Fruit fly (Drosophila melanogaster) whole organism, embryonic: Measurements from ENCODE around the gene CG4017.
A peak's percentile ranks its signal among the peaks of the same experiment; 100 is the strongest.

Source experiments
- B-H1 ChIP-seq: fragments of 200-800 bp; sonication (Bioruptor generic); IDR thresholded peaks from 3 replicates; pipeline ENCODE4 v1.3.6; 2022; ENCODE audit warnings: missing biosample characterization, missing genetic modification characterization
- CG10462 ChIP-seq: fragments of 200-800 bp; sonication (Bioruptor generic); optimal IDR thresholded peaks from 2 replicates; lab custom pipeline; 2016; ENCODE audit warnings: missing biosample characterization, missing genetic modification characterization
- CG10565 ChIP-seq: fragments of 200-800 bp; sonication (Bioruptor generic); optimal IDR thresholded peaks from 3 replicates; lab custom pipeline; 2016; ENCODE audit warnings: missing biosample characterization, mild to moderate bottlenecking, missing genetic modification characterization
- CG11093 ChIP-seq: fragments of 200-800 bp; sonication (Bioruptor generic); IDR thresholded peaks from 3 replicates; pipeline ENCODE4 v1.3.6; 2022; ENCODE audit warnings: missing biosample characterization, missing genetic modification characterization
- CG14014 ChIP-seq: fragments of 200-800 bp; sonication (Bioruptor generic); IDR thresholded peaks from 2 replicates; pipeline ENCODE4 v1.3.6; 2022; ENCODE audit warnings: missing biosample characterization, missing genetic modification characterization
- CG14441 ChIP-seq: fragments of 200-800 bp; sonication (Bioruptor generic); IDR thresholded peaks from 2 replicates; pipeline ENCODE4 v1.3.6; 2022; ENCODE audit warnings: missing biosample characterization, missing genetic modification characterization
- CG15601 ChIP-seq: fragments of 200-800 bp; sonication (Bioruptor generic); optimal IDR thresholded peaks from 3 replicates; lab custom pipeline; 2019; ENCODE audit warnings: missing biosample characterization, mild to moderate bottlenecking, missing genetic modification characterization, moderate library complexity
- CG17186 ChIP-seq: fragments of 200-800 bp; sonication (Bioruptor generic); optimal IDR thresholded peaks from 3 replicates; lab custom pipeline; 2017; ENCODE audit warnings: missing biosample characterization, missing genetic modification reagents, missing genetic modification characterization
- CG1792 ChIP-seq: fragments of 200-800 bp; sonication (Bioruptor generic); optimal IDR thresholded peaks from 2 replicates; lab custom pipeline; 2016; ENCODE audit warnings: missing biosample characterization, missing genetic modification characterization
- CG18764 ChIP-seq: fragments of 200-800 bp; sonication (Bioruptor generic); optimal IDR thresholded peaks from 3 replicates; lab custom pipeline; 2016; ENCODE audit warnings: missing biosample characterization, missing genetic modification characterization
- CG2889 ChIP-seq: fragments of 200-800 bp; sonication (Bioruptor generic); IDR thresholded peaks from 3 replicates; pipeline ENCODE4 v1.3.6; 2022; ENCODE audit warnings: missing biosample characterization, missing genetic modification characterization
- CG31388 ChIP-seq: fragments of 200-800 bp; sonication (Bioruptor generic); optimal IDR thresholded peaks from 2 replicates; lab custom pipeline; 2016; ENCODE audit warnings: missing biosample characterization, missing genetic modification characterization
- CG34376 ChIP-seq: fragments of 200-800 bp; sonication (Bioruptor generic); optimal IDR thresholded peaks from 2 replicates; lab custom pipeline; 2018; ENCODE audit warnings: missing biosample characterization, mild to moderate bottlenecking, missing genetic modification characterization
- CG6175 ChIP-seq: fragments of 200-800 bp; sonication (Bioruptor generic); IDR thresholded peaks from 3 replicates; pipeline ENCODE4 v1.3.6; 2022; ENCODE audit warnings: missing biosample characterization, missing genetic modification characterization
- CG7839 ChIP-seq: fragments of 200-800 bp; sonication (Bioruptor generic); optimal IDR thresholded peaks from 3 replicates; lab custom pipeline; 2018; ENCODE audit warnings: missing biosample characterization, mild to moderate bottlenecking, missing genetic modification characterization, moderate library complexity
- CG7987 ChIP-seq: fragments of 200-800 bp; sonication (Bioruptor generic); optimal IDR thresholded peaks from 2 replicates; lab custom pipeline; 2018; ENCODE audit warnings: missing biosample characterization, mild to moderate bottlenecking, missing genetic modification characterization, moderate library complexity
- CG8281 ChIP-seq: fragments of 200-800 bp; sonication (Bioruptor generic); optimal IDR thresholded peaks from 2 replicates; lab custom pipeline; 2018; ENCODE audit warnings: missing biosample characterization, mild to moderate bottlenecking, missing genetic modification characterization, moderate library complexity
- CG9215 ChIP-seq: fragments of 200-800 bp; sonication (Bioruptor generic); IDR thresholded peaks from 2 replicates; pipeline ENCODE4 v1.3.6; 2022; ENCODE audit warnings: missing biosample characterization, missing genetic modification characterization
- CG9817 ChIP-seq: fragments of 200-800 bp; sonication (Bioruptor generic); optimal IDR thresholded peaks from 2 replicates; lab custom pipeline; 2018; ENCODE audit warnings: missing biosample characterization, mild to moderate bottlenecking, missing genetic modification characterization, moderate library complexity
- Dad ChIP-seq: fragments of 200-800 bp; sonication (Bioruptor generic); optimal IDR thresholded peaks from 3 replicates; lab custom pipeline; 2016; ENCODE audit warnings: missing biosample characterization, missing genetic modification characterization
- Deaf1 ChIP-seq: fragments of 200-800 bp; optimal IDR thresholded peaks from 3 replicates; lab custom pipeline; 2019; ENCODE audit warnings: missing biosample characterization, mild to moderate bottlenecking, missing genetic modification characterization, moderate library complexity
- Dip2 ChIP-seq: fragments of 200-800 bp; sonication (Bioruptor generic); IDR thresholded peaks from 2 replicates; pipeline ENCODE4 v1.3.6; 2022; ENCODE audit warnings: missing biosample characterization, missing genetic modification characterization
- Dll ChIP-seq: fragments of 200-800 bp; sonication (Bioruptor generic); IDR thresholded peaks from 4 replicates; pipeline ENCODE4 v1.3.6; 2022; ENCODE audit warnings: missing biosample characterization, missing genetic modification characterization; ENCODE audit not compliant: partially characterized antibody
- Elba2 ChIP-seq: fragments of 200-800 bp; sonication (Bioruptor generic); optimal IDR thresholded peaks from 3 replicates; lab custom pipeline; 2016; ENCODE audit warnings: missing biosample characterization, missing genetic modification characterization
- Ets65A ChIP-seq: fragments of 200-800 bp; sonication (Bioruptor generic); peaks from one replicate; lab custom pipeline; 2016; ENCODE audit warnings: missing biosample characterization, missing genetic modification characterization
- H2.0 ChIP-seq: fragments of 200-800 bp; sonication (Bioruptor generic); IDR thresholded peaks from 2 replicates; pipeline ENCODE4 v1.3.6; 2022; ENCODE audit warnings: missing biosample characterization, missing genetic modification characterization
- Hsf ChIP-seq: fragments of 200-800 bp; sonication (Bioruptor generic); optimal IDR thresholded peaks from 3 replicates; lab custom pipeline; 2016; ENCODE audit warnings: missing biosample characterization, missing genetic modification characterization
- PHDP ChIP-seq: fragments of 200-800 bp; sonication (Bioruptor generic); optimal IDR thresholded peaks from 3 replicates; lab custom pipeline; 2018; ENCODE audit warnings: missing biosample characterization, mild to moderate bottlenecking, missing genetic modification characterization, moderate library complexity
- Sin3A ChIP-seq: fragments of >200 bp; optimal IDR thresholded peaks from 2 replicates; lab custom pipeline; 2018
- Spps ChIP-seq: fragments of 200-800 bp; sonication (Bioruptor generic); optimal IDR thresholded peaks from 2 replicates; lab custom pipeline; 2018; ENCODE audit warnings: missing biosample characterization, mild to moderate bottlenecking, missing genetic modification characterization
- Xbp1 ChIP-seq: fragments of 200-800 bp; sonication (Bioruptor generic); optimal IDR thresholded peaks from 3 replicates; lab custom pipeline; 2016; ENCODE audit warnings: missing biosample characterization, mild to moderate bottlenecking, missing genetic modification characterization
- aop ChIP-seq: fragments of 200-800 bp; sonication (Bioruptor generic); IDR thresholded peaks from 2 replicates; pipeline ENCODE4 v1.3.6; 2022; ENCODE audit warnings: missing biosample characterization, missing genetic modification characterization
- bsh ChIP-seq, 2 experiments: fragments of 200-800 bp; sonication (Bioruptor generic); optimal IDR thresholded peaks; 2 replicates each; lab custom pipeline; 2017 to 2018; ENCODE audit warnings: mild to moderate bottlenecking in 2 of 2, missing biosample characterization in 2 of 2, missing genetic modification characterization in 2 of 2, moderate library complexity in 1 of 2
- cas ChIP-seq: fragments of 200-800 bp; sonication (Bioruptor generic); IDR thresholded peaks from 2 replicates; pipeline ENCODE4 v1.3.6; 2022; ENCODE audit warnings: missing biosample characterization, missing genetic modification characterization
- crp ChIP-seq, 2 experiments: fragments of 200-800 bp; sonication (Bioruptor generic); optimal IDR thresholded peaks; 2 replicates in 1 of 2; 3 replicates in 1 of 2; lab custom pipeline; 2017; ENCODE audit warnings: missing biosample characterization in 2 of 2, missing genetic modification characterization in 2 of 2, mild to moderate bottlenecking in 1 of 2, moderate library complexity in 1 of 2
- dm ChIP-seq: fragments of 200-800 bp; sonication (Bioruptor generic); optimal IDR thresholded peaks from 3 replicates; lab custom pipeline; 2016; ENCODE audit warnings: missing biosample characterization, missing genetic modification characterization
- ems ChIP-seq: fragments of 200-800 bp; sonication (Bioruptor generic); optimal IDR thresholded peaks from 3 replicates; lab custom pipeline; 2016; ENCODE audit warnings: missing biosample characterization, missing genetic modification characterization
- ftz-f1 ChIP-seq: fragments of 200-800 bp; sonication (Bioruptor generic); optimal IDR thresholded peaks from 2 replicates; lab custom pipeline; 2016; ENCODE audit warnings: missing biosample characterization, missing genetic modification characterization
- gcm2 ChIP-seq: fragments of 200-800 bp; sonication (Bioruptor generic); optimal IDR thresholded peaks from 2 replicates; lab custom pipeline; 2016; ENCODE audit warnings: missing biosample characterization, missing genetic modification characterization
- gem ChIP-seq: fragments of 200-800 bp; sonication (Bioruptor generic); optimal IDR thresholded peaks from 2 replicates; lab custom pipeline; 2019; ENCODE audit warnings: missing biosample characterization, mild to moderate bottlenecking, missing genetic modification characterization, moderate library complexity
- ham ChIP-seq: fragments of 200-800 bp; sonication (Bioruptor generic); IDR thresholded peaks from 2 replicates; pipeline ENCODE4 v1.3.6; 2022; ENCODE audit warnings: missing biosample characterization, missing genetic modification characterization
- ind ChIP-seq: fragments of 200-800 bp; sonication (Bioruptor generic); optimal IDR thresholded peaks from 3 replicates; lab custom pipeline; 2016; ENCODE audit warnings: missing biosample characterization, missing genetic modification characterization
- lab ChIP-seq: fragments of 200-800 bp; sonication (Bioruptor generic); optimal IDR thresholded peaks from 3 replicates; lab custom pipeline; 2017; ENCODE audit warnings: missing biosample characterization, missing genetic modification characterization, mild to moderate bottlenecking, moderate library complexity, missing genetic modification reagents
- lmd ChIP-seq: fragments of 200-800 bp; sonication (Bioruptor generic); IDR thresholded peaks from 2 replicates; pipeline ENCODE4 v1.3.6; 2022; ENCODE audit warnings: missing biosample characterization, missing genetic modification characterization
- nom ChIP-seq: fragments of 200-800 bp; sonication (Bioruptor generic); optimal IDR thresholded peaks from 2 replicates; lab custom pipeline; 2017; ENCODE audit warnings: missing biosample characterization, missing genetic modification characterization, mild to moderate bottlenecking, moderate library complexity, missing genetic modification reagents
- pho ChIP-seq: fragments of 200-800 bp; sonication (Bioruptor generic); optimal IDR thresholded peaks from 2 replicates; lab custom pipeline; 2016; ENCODE audit warnings: missing biosample characterization, missing genetic modification characterization
- rib ChIP-seq: fragments of 200-800 bp; sonication (Bioruptor generic); IDR thresholded peaks from 2 replicates; pipeline ENCODE4 v1.3.6; 2022; ENCODE audit warnings: missing biosample characterization, missing genetic modification characterization
- run ChIP-seq: fragments of 200-800 bp; sonication (Bioruptor generic); optimal IDR thresholded peaks from 3 replicates; lab custom pipeline; 2018; ENCODE audit warnings: missing biosample characterization, mild to moderate bottlenecking, missing genetic modification characterization
- tap ChIP-seq: fragments of 200-800 bp; optimal IDR thresholded peaks from 3 replicates; lab custom pipeline; 2019; ENCODE audit warnings: missing biosample characterization, mild to moderate bottlenecking, missing genetic modification characterization, moderate library complexity
- zen ChIP-seq: fragments of 200-800 bp; sonication (Bioruptor generic); optimal IDR thresholded peaks from 3 replicates; lab custom pipeline; 2018; ENCODE audit warnings: missing biosample characterization, mild to moderate bottlenecking, missing genetic modification characterization, moderate library complexity
- zf30C ChIP-seq: fragments of 200-800 bp; sonication (Bioruptor generic); optimal IDR thresholded peaks from 3 replicates; lab custom pipeline; 2018; ENCODE audit warnings: missing biosample characterization, mild to moderate bottlenecking, missing genetic modification characterization

The CG4017 gene

DNA sequence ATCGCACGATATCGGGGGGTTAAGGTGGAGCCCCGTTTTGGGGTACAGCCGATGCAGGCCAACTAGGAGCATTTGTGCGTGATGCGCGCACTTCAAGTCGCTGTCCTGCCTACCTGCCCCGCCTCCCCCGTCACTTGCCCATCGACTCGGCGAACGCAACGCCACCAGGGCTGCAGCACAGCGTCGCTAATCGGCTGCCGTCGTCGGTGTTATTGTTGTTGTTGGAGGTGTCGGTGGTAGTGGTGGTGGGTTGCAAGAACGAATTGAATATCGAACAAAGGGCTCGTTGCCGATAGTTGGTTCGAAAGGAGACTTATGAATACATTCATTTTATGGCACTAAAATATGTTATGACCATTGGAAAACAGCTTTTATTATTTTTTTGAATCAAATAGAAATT lies 8.0 kb upstream of the CG4017 start (continued):
- TF ChIP-seq CG18764 (GFP tag; lab: Kevin White, UChicago) (peak; percentile 3), B-H1 (GFP tag; lab: Robert Waterston, UW) (peak; percentile 34; the same call in 2 of the 3 replicates), ems (GFP tag; lab: Kevin White, UChicago) (peak; percentile 45), dm (GFP tag; lab: Kevin White, UChicago) (peak; percentile 67), crp (GFP tag; optimal IDR thresholded peaks at IDR 0.05; lab: Kevin White, UChicago) (no peak), aop (GFP tag; lab: Robert Waterston, UW) (no peak), Hsf (GFP tag; lab: Kevin White, UChicago) (peak; percentile 40), Spps (tag; lab: Kevin White, UChicago) (no peak), CG11093 (GFP tag; lab: Robert Waterston, UW) (no peak), CG2889 (GFP tag; lab: Robert Waterston, UW) (no peak), Ets65A (GFP tag; lab: Kevin White, UChicago) (peak; percentile 96), CG1792 (GFP tag; lab: Kevin White, UChicago) (no peak), CG14014 (GFP tag; lab: Robert Waterston, UW) (peak; percentile 62), tap (peak; percentile 7), ind (GFP tag; lab: Kevin White, UChicago) (peak; percentile 55), nom (GFP tag; lab: Kevin White, UChicago) (peak; percentile 64), CG15601 (tag; lab: Kevin White, UChicago) (peak; percentile 35), Xbp1 (GFP tag; lab: Kevin White, UChicago) (peak; percentile 67), pho (GFP tag; lab: Kevin White, UChicago) (peak; percentile 67), zf30C (GFP tag; lab: Kevin White, UChicago) (peak; percentile 42), CG14441 (GFP tag; lab: Robert Waterston, UW) (peak; percentile 72), CG31388 (no peak), CG8281 (no peak), CG10565 (GFP tag; lab: Kevin White, UChicago) (no peak), CG9215 (GFP tag; lab: Robert Waterston, UW) (peak; percentile 57; the same call in 1 of the 2 replicates), zen (tag; lab: Kevin White, UChicago) (peak; percentile 35), lab (GFP tag; lab: Kevin White, UChicago) (peak; percentile 59), Dip2 (GFP tag; lab: Robert Waterston, UW) (no peak), lmd (GFP tag; lab: Robert Waterston, UW) (peak; percentile 65; the same call in 1 of the 2 replicates), Dll (peak; percentile 95), rib (GFP tag; lab: Robert Waterston, UW) (peak; percentile 69), cas (GFP tag; lab: Robert Waterston, UW) (peak; percentile 60; the same call in 1 of the 2 replicates), CG17186 (GFP tag; lab: Kevin White, UChicago) (peak; percentile 51), PHDP (tag; lab: Kevin White, UChicago) (peak; percentile 20), Elba2 (GFP tag; lab: Kevin White, UChicago) (no peak), CG34376 (peak; percentile 43), H2.0 (GFP tag; lab: Robert Waterston, UW) (peak; percentile 48; the same call in 1 of the 2 replicates), CG7839 (peak; percentile 40), run (no peak), CG6175 (peak; percentile 96), CG7987 (GFP tag; lab: Kevin White, UChicago) (peak; percentile 60), CG10462 (GFP tag; lab: Kevin White, UChicago) (no peak), gcm2 (GFP tag; lab: Kevin White, UChicago) (no peak), Dad (GFP tag; lab: Kevin White, UChicago) (peak; percentile 43), bsh (GFP tag; optimal IDR thresholded peaks at IDR 0.05; lab: Kevin White, UChicago) (peak in 1 of 2 experiments; percentile 35), Sin3A (lab: Kevin White, UChicago) (no peak), Deaf1 (tag; lab: Kevin White, UChicago) (peak; percentile 96), ftz-f1 (no peak), ham (peak; percentile 9; the same call in 1 of the 2 replicates), gem (tag; lab: Kevin White, UChicago) (peak; percentile 62), CG9817 (tag; lab: Kevin White, UChicago) (peak; percentile 59)
